Worm (Caenorhabditis elegans) whole organism, late embryonic: ENCODE measurements around the gene F16B4.7.
A peak's percentile ranks its signal among the peaks of the same experiment; 100 is the strongest.

Experiments
- C08G9.2 ChIP-seq: sonication (generic microtip); optimal IDR thresholded peaks from 2 replicates; lab custom pipeline; 2016; ENCODE audit warnings: mild to moderate bottlenecking, missing genetic modification characterization, moderate library complexity, missing compliant biosample characterization
- C38D4.7 ChIP-seq: fragments of 200-800 bp; sonication (Bioruptor generic); optimal IDR thresholded peaks from 2 replicates; lab custom pipeline; 2018; ENCODE audit warnings: mild to moderate bottlenecking, missing genetic modification characterization, moderate library complexity, missing compliant biosample characterization
- F13H6.1 ChIP-seq: sonication (generic microtip); optimal IDR thresholded peaks from 2 replicates; lab custom pipeline; 2016; ENCODE audit warnings: missing genetic modification characterization, missing compliant biosample characterization
- Y22D7AL.16 ChIP-seq: sonication (generic microtip); optimal IDR thresholded peaks from 2 replicates; lab custom pipeline; 2016; ENCODE audit warnings: missing genetic modification characterization, missing compliant biosample characterization
- ahr-1 ChIP-seq: sonication (generic microtip); optimal IDR thresholded peaks from 2 replicates; lab custom pipeline; 2016; ENCODE audit warnings: missing genetic modification characterization, missing compliant biosample characterization
- ama-1 ChIP-seq: fragments of 150-350 bp; optimal IDR thresholded peaks from 2 replicates; lab custom pipeline; 2014
- ceh-14 ChIP-seq: sonication (generic microtip); optimal IDR thresholded peaks from 2 replicates; lab custom pipeline; 2016; ENCODE audit warnings: missing genotype, missing genetic modification characterization, missing compliant biosample characterization
- ceh-18 ChIP-seq: sonication (generic microtip); optimal IDR thresholded peaks from 2 replicates; lab custom pipeline; 2016; ENCODE audit warnings: missing genetic modification characterization, missing compliant biosample characterization
- ceh-19 ChIP-seq: fragments of 200-800 bp; sonication (Bioruptor generic); optimal IDR thresholded peaks from 2 replicates; lab custom pipeline; 2018; ENCODE audit warnings: mild to moderate bottlenecking, missing genetic modification characterization, missing compliant biosample characterization
- ceh-2 ChIP-seq: sonication (generic microtip); optimal IDR thresholded peaks from 2 replicates; lab custom pipeline; 2016; ENCODE audit warnings: missing genotype, missing genetic modification characterization, missing compliant biosample characterization
- ceh-31 ChIP-seq: sonication (generic microtip); optimal IDR thresholded peaks from 2 replicates; lab custom pipeline; 2016; ENCODE audit warnings: missing genetic modification characterization, missing compliant biosample characterization
- ceh-34 ChIP-seq: sonication (generic microtip); optimal IDR thresholded peaks from 2 replicates; lab custom pipeline; 2016; ENCODE audit warnings: mild to moderate bottlenecking, missing genetic modification characterization, missing compliant biosample characterization
- ceh-6 ChIP-seq: fragments of 200-800 bp; sonication (Bioruptor generic); optimal IDR thresholded peaks from 2 replicates; lab custom pipeline; 2018; ENCODE audit warnings: mild to moderate bottlenecking, missing genetic modification characterization, missing compliant biosample characterization
- ceh-9 ChIP-seq: sonication (generic microtip); optimal IDR thresholded peaks from 2 replicates; lab custom pipeline; 2016; ENCODE audit warnings: mild to moderate bottlenecking, missing genetic modification characterization, inconsistent platforms, missing compliant biosample characterization
- che-1 ChIP-seq: sonication (generic microtip); optimal IDR thresholded peaks from 2 replicates; lab custom pipeline; 2016; ENCODE audit warnings: mild to moderate bottlenecking, missing genetic modification characterization, missing compliant biosample characterization
- dve-1 ChIP-seq: sonication (generic microtip); optimal IDR thresholded peaks from 2 replicates; lab custom pipeline; 2017; ENCODE audit warnings: antibody characterized with exemption, mild to moderate bottlenecking, missing genetic modification characterization, missing compliant biosample characterization
- elt-2 ChIP-seq: sonication (generic microtip); optimal IDR thresholded peaks from 2 replicates; lab custom pipeline; 2016; ENCODE audit warnings: missing genetic modification reagents, missing genetic modification characterization, missing compliant biosample characterization
- fax-1 ChIP-seq: sonication (generic microtip); optimal IDR thresholded peaks from 2 replicates; lab custom pipeline; 2016; ENCODE audit warnings: missing genotype, missing genetic modification characterization, missing compliant biosample characterization
- fkh-10 ChIP-seq: fragments of 150-350 bp; optimal IDR thresholded peaks from 2 replicates; lab custom pipeline; 2014; ENCODE audit warnings: missing biosample characterization, missing genetic modification reagents, missing genetic modification characterization
- fkh-6 ChIP-seq: sonication (generic microtip); optimal IDR thresholded peaks from 2 replicates; lab custom pipeline; 2016; ENCODE audit warnings: missing genetic modification characterization, missing compliant biosample characterization
- gmeb-2 ChIP-seq: sonication (generic microtip); optimal IDR thresholded peaks from 2 replicates; lab custom pipeline; 2016; ENCODE audit warnings: missing genetic modification characterization, inconsistent platforms, missing compliant biosample characterization
- hlh-13 ChIP-seq: fragments of 200-800 bp; sonication (Bioruptor generic); optimal IDR thresholded peaks from 2 replicates; lab custom pipeline; 2018; ENCODE audit warnings: mild to moderate bottlenecking, missing genetic modification characterization, missing compliant biosample characterization
- hlh-15 ChIP-seq: sonication (generic microtip); optimal IDR thresholded peaks from 2 replicates; lab custom pipeline; 2016; ENCODE audit warnings: missing genetic modification characterization, missing compliant biosample characterization
- hlh-30 ChIP-seq: sonication (generic microtip); optimal IDR thresholded peaks from 2 replicates; lab custom pipeline; 2017; ENCODE audit warnings: antibody characterized with exemption, missing genetic modification characterization, missing compliant biosample characterization; ENCODE audit not compliant: insufficient read depth
- hlh-6 ChIP-seq: sonication (generic microtip); optimal IDR thresholded peaks from 2 replicates; lab custom pipeline; 2016; ENCODE audit warnings: missing genotype, missing genetic modification characterization, missing compliant biosample characterization
- hlh-8 ChIP-seq: sonication (generic microtip); optimal IDR thresholded peaks from 2 replicates; lab custom pipeline; 2016; ENCODE audit warnings: missing genotype, missing genetic modification characterization, missing compliant biosample characterization
- lim-6 ChIP-seq: sonication (generic microtip); optimal IDR thresholded peaks from 2 replicates; lab custom pipeline; 2016; ENCODE audit warnings: missing genetic modification characterization, missing compliant biosample characterization
- lin-11 ChIP-seq: fragments of 200-800 bp; sonication (Bioruptor generic); optimal IDR thresholded peaks from 2 replicates; lab custom pipeline; 2018; ENCODE audit warnings: mild to moderate bottlenecking, missing genetic modification characterization, missing compliant biosample characterization
- mec-3 ChIP-seq: sonication (generic microtip); optimal IDR thresholded peaks from 2 replicates; lab custom pipeline; 2016; ENCODE audit warnings: borderline replicate concordance, missing genetic modification characterization, missing compliant biosample characterization
- nfya-1 ChIP-seq: sonication (generic microtip); optimal IDR thresholded peaks from 2 replicates; lab custom pipeline; 2017; ENCODE audit warnings: missing genetic modification characterization, mild to moderate bottlenecking, missing compliant biosample characterization, antibody characterized with exemption, moderate library complexity
- npax-4 ChIP-seq: sonication (generic microtip); optimal IDR thresholded peaks from 2 replicates; lab custom pipeline; 2016; ENCODE audit warnings: missing genetic modification characterization, missing compliant biosample characterization
- pag-3 ChIP-seq: sonication (generic microtip); optimal IDR thresholded peaks from 2 replicates; lab custom pipeline; 2016; ENCODE audit warnings: missing compliant biosample characterization, missing genetic modification characterization, borderline replicate concordance
- pat-9 ChIP-seq: fragments of 200-800 bp; sonication (Bioruptor generic); optimal IDR thresholded peaks from 2 replicates; lab custom pipeline; 2018; ENCODE audit warnings: mild to moderate bottlenecking, missing genetic modification characterization, moderate library complexity, missing compliant biosample characterization
- pax-1 ChIP-seq: fragments of 150-350 bp; optimal IDR thresholded peaks from 2 replicates; lab custom pipeline; 2014; ENCODE audit warnings: missing biosample characterization, missing genetic modification characterization
- pha-4 ChIP-seq: fragments of 150-350 bp; optimal IDR thresholded peaks from 2 replicates; lab custom pipeline; 2018; ENCODE audit warnings: missing biosample characterization, missing genetic modification reagents, missing genetic modification characterization
- pqm-1 ChIP-seq: sonication (generic microtip); optimal IDR thresholded peaks from 2 replicates; lab custom pipeline; 2016; ENCODE audit warnings: missing genetic modification characterization, missing compliant biosample characterization
- sdc-2 ChIP-seq: sonication (generic microtip); optimal IDR thresholded peaks from 2 replicates; lab custom pipeline; 2016; ENCODE audit warnings: missing genotype, missing genetic modification characterization, missing compliant biosample characterization
- sox-2 ChIP-seq: fragments of 200-800 bp; sonication (Bioruptor generic); IDR thresholded peaks from 2 replicates; pipeline ENCODE4 v1.3.6; 2022; ENCODE audit warnings: missing genetic modification reagents, missing genetic modification characterization, missing compliant biosample characterization
- sox-4 ChIP-seq: sonication (generic microtip); optimal IDR thresholded peaks from 2 replicates; lab custom pipeline; 2017; ENCODE audit warnings: mild to moderate bottlenecking, missing genetic modification characterization, inconsistent platforms, missing compliant biosample characterization
- syd-9 ChIP-seq: sonication (generic microtip); optimal IDR thresholded peaks from 2 replicates; lab custom pipeline; 2016; ENCODE audit warnings: mild to moderate bottlenecking, missing genetic modification characterization, moderate library complexity, missing compliant biosample characterization
- tbx-2 ChIP-seq: sonication (generic microtip); optimal IDR thresholded peaks from 2 replicates; lab custom pipeline; 2016; ENCODE audit warnings: missing genetic modification characterization, missing compliant biosample characterization
- unc-3 ChIP-seq, 2 experiments: fragments of 200-800 bp in 1 of 2; sonication (Bioruptor generic) in 1 of 2; sonication (generic microtip) in 1 of 2; conservative IDR thresholded peaks in 1 of 2; optimal IDR thresholded peaks in 1 of 2; 2 replicates each; pipeline versions ENCODE4 v1.3.6 to Lab custom; 2016 to 2022; ENCODE audit warnings: missing compliant biosample characterization in 2 of 2, missing genetic modification characterization in 2 of 2, missing genetic modification reagents in 1 of 2
- unc-42 ChIP-seq: sonication (generic microtip); optimal IDR thresholded peaks from 2 replicates; lab custom pipeline; 2016; ENCODE audit warnings: missing genotype, missing genetic modification characterization, missing compliant biosample characterization
- unc-55 ChIP-seq: sonication (generic microtip); optimal IDR thresholded peaks from 2 replicates; lab custom pipeline; 2017; ENCODE audit warnings: missing biosample characterization, missing genetic modification reagents, missing genetic modification characterization
- unc-86 ChIP-seq: sonication (generic microtip); optimal IDR thresholded peaks from 2 replicates; lab custom pipeline; 2016; ENCODE audit warnings: missing genetic modification characterization, missing compliant biosample characterization
- ztf-16 ChIP-seq: sonication (generic microtip); optimal IDR thresholded peaks from 2 replicates; lab custom pipeline; 2017; ENCODE audit warnings: missing genetic modification characterization, missing compliant biosample characterization

F16B4.7 gene

DNA sequence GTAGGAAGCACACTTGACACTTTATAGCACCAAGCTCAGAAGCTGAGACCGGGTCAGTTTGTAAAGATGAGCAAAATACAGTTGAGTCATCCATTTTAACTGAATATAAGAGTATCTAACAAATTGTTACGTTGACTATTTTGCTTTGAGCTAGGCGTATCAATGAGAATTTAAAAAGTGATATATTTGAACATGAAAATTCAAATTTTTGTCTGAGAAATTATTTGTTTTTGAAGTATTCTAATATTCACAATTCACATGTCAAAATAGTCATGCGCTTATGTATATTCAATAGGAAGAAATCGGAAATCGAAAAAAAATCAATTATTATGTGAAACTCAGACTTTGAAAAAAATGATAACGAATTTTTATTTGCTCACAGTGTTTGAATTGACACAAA is 38.8 kb downstream of the F16B4.7 start, which contains the start of gene nhr-110:
nhr-110 (minus strand) TSS at position 101 of the 400 bp plus-strand sequence.
- TF ChIP-seq lin-11 (tag; lab: Kevin White, UChicago) = no peak
- TF ChIP-seq sox-4 (tag; lab: Kevin White, UChicago) = no peak
- TF ChIP-seq pqm-1 (tag; lab: Kevin White, UChicago) = no peak
- TF ChIP-seq syd-9 (tag; lab: Kevin White, UChicago) = no peak
- TF ChIP-seq fax-1 (tag; lab: Kevin White, UChicago) = no peak
- no peak for TF ChIP-seq pha-4
- TF ChIP-seq hlh-8 = no peak
- no peak for TF ChIP-seq mec-3 (tag; lab: Kevin White, UChicago)
- TF ChIP-seq C38D4.7 (GFP tag; lab: Kevin White, UChicago) = no peak
- TF ChIP-seq ceh-34 (tag; lab: Kevin White, UChicago) = no peak
- TF ChIP-seq ahr-1 (tag; lab: Kevin White, UChicago) = no peak
- TF ChIP-seq sox-2 = no peak

DNA sequence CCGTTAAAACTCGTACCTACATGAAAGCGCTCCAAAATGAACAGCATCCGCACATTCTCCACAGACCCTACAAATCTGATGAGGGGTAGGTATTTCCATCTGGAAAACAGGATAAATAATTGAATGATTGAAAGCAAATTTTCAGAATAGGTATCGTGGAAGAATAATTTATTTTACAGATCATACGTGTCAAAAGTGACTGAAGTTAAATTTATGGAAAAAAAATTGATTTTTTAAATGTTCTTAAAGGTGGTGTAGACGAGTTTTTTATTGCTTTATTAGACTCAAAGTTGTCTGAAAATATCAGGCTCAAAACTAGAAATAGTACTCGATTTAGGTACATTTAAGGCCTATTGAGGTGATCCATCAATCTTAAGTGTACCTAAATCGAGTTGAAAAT is 41.2 kb downstream of the F16B4.7 start, which contains the start of gene nhr-237:
nhr-237 (minus strand) TSS at position 101 of the 400 bp plus-strand sequence.
- TF ChIP-seq hlh-30 (tag; lab: Kevin White, UChicago) = no peak
- TF ChIP-seq npax-4 = no peak
- TF ChIP-seq lim-6 (tag; lab: Kevin White, UChicago) = no peak
- TF ChIP-seq hlh-13 (GFP tag; lab: Kevin White, UChicago) = no peak
- TF ChIP-seq ceh-6 (GFP tag; lab: Kevin White, UChicago) = no peak
- TF ChIP-seq unc-3 (GFP tag; conservative IDR thresholded peaks at IDR 0.05; lab: Robert Waterston, UW) = no peak
- TF ChIP-seq unc-3 (tag; optimal IDR thresholded peaks at IDR 0.05; lab: Kevin White, UChicago) = no peak
- TF ChIP-seq, all 69 proteins: peak for 0

DNA sequence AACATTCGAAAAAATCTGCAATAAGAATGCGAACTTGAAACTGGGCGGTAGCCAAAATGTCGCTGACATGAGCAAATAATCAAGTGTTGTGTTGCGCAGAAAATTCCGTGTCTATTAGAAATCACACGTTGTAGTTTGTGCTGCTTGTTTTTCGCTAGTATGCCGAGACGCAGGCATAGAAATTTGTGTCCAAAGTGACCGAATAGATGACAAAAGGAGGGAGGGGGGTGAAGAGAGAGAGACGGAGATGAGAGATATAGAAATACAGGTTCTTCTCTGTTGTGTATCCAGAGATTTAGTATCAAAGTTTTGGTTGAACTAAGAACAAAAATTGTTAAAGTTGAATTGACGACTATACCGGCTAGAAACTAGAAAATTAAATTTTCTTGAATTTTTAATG is 41.8 kb downstream of the F16B4.7 start:
- TF ChIP-seq tbx-2 (tag; lab: Kevin White, UChicago) (peak; percentile 10), hlh-13 (GFP tag; lab: Kevin White, UChicago) (no peak), F13H6.1 (tag; lab: Kevin White, UChicago) (peak; percentile 62), hlh-30 (tag; lab: Kevin White, UChicago) (no peak), ceh-14 (tag; lab: Kevin White, UChicago) (no peak), Y22D7AL.16 (tag; lab: Kevin White, UChicago) (no peak), ztf-16 (no peak), C08G9.2 (tag; lab: Kevin White, UChicago) (no peak), ceh-19 (GFP tag; lab: Kevin White, UChicago) (no peak), dve-1 (tag; lab: Kevin White, UChicago) (peak; percentile 38), ceh-9 (tag; lab: Kevin White, UChicago) (no peak), ceh-18 (tag; lab: Kevin White, UChicago) (peak; percentile 0), sdc-2 (tag; lab: Kevin White, UChicago) (no peak), C38D4.7 (GFP tag; lab: Kevin White, UChicago) (no peak), ceh-6 (GFP tag; lab: Kevin White, UChicago) (no peak), nfya-1 (peak; percentile 25), pat-9 (tag; lab: Kevin White, UChicago) (no peak), unc-55 (GFP tag; lab: Kevin White, UChicago) (no peak), unc-86 (no peak), mec-3 (tag; lab: Kevin White, UChicago) (no peak), ceh-31 (tag; lab: Kevin White, UChicago) (no peak)

DNA sequence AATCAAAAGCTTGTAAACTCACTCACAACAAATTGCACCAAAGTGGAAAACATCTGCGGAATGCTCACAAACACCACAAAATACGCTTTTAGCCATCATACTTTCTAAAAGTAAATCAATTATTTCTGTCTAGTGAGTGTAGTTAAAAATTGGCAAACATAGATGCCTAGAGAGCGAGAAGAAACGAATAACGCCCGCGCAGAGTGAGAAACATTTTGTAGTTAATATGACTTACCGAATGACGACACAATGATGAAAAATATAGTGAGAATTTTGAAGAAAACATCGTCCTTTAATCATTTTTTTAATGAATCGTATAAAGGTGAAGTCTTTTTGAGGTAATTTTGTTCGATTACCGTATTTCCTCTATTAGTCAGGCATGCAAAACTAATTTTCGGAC is 43.8 kb downstream of the F16B4.7 start, which contains the start of gene nhr-238:
nhr-238 (minus strand) TSS at position 104 of the 400 bp plus-strand sequence.
- TF ChIP-seq pqm-1 (tag; lab: Kevin White, UChicago) (no peak), tbx-2 (tag; lab: Kevin White, UChicago) (no peak), fkh-10 (GFP tag; lab: Kevin White, UChicago) (no peak), ama-1 (lab: Kevin White, UChicago) (no peak), ceh-18 (tag; lab: Kevin White, UChicago) (no peak), F13H6.1 (tag; lab: Kevin White, UChicago) (no peak), gmeb-2 (no peak), unc-42 (tag; lab: Kevin White, UChicago) (no peak), fkh-6 (tag; lab: Kevin White, UChicago) (no peak), hlh-6 (no peak), sox-4 (tag; lab: Kevin White, UChicago) (no peak), ceh-2 (tag; lab: Kevin White, UChicago) (no peak), pha-4 (no peak), unc-55 (GFP tag; lab: Kevin White, UChicago) (no peak), che-1 (tag; lab: Kevin White, UChicago) (no peak), pag-3 (no peak), hlh-15 (no peak), elt-2 (tag; lab: Kevin White, UChicago) (no peak), pax-1 (no peak)
